Worm (Caenorhabditis elegans) whole organism, L1 larva: Measurements from ENCODE around the gene fbxb-107.

Source experiments
- C04F5.9 ChIP-seq: sonication (generic microtip); optimal IDR thresholded peaks from 2 replicates; lab custom pipeline; 2016; ENCODE audit warnings: missing genetic modification characterization, missing compliant biosample characterization
- C34B4.2 ChIP-seq: sonication (generic microtip); optimal IDR thresholded peaks from 2 replicates; lab custom pipeline; 2017; ENCODE audit warnings: mild to moderate bottlenecking, missing genetic modification characterization, missing compliant biosample characterization
- F16B12.6 ChIP-seq: fragments of 150-350 bp; optimal IDR thresholded peaks from 2 replicates; lab custom pipeline; 2014; ENCODE audit warnings: missing biosample characterization, missing genetic modification characterization
- aha-1 ChIP-seq: fragments of 150-350 bp; optimal IDR thresholded peaks from 2 replicates; lab custom pipeline; 2014; ENCODE audit warnings: missing biosample characterization, missing genetic modification characterization
- aly-2 ChIP-seq: fragments of 150-350 bp; optimal IDR thresholded peaks from 2 replicates; lab custom pipeline; 2014; ENCODE audit warnings: missing biosample characterization, missing genetic modification characterization
- ama-1 ChIP-seq: fragments of 150-350 bp; optimal IDR thresholded peaks from 2 replicates; lab custom pipeline; 2014
- ceh-8 ChIP-seq: fragments of 200-800 bp; sonication (Bioruptor generic); optimal IDR thresholded peaks from 2 replicates; lab custom pipeline; 2018; ENCODE audit warnings: mild to moderate bottlenecking, missing genetic modification characterization, moderate library complexity, missing compliant biosample characterization
- ces-1 ChIP-seq: fragments of 150-350 bp; optimal IDR thresholded peaks from 2 replicates; lab custom pipeline; 2014; ENCODE audit warnings: missing biosample characterization, missing genetic modification reagents, missing genetic modification characterization
- efl-3 ChIP-seq: fragments of 200-800 bp; sonication (Bioruptor generic); optimal IDR thresholded peaks from 2 replicates; lab custom pipeline; 2018; ENCODE audit warnings: mild to moderate bottlenecking, missing genetic modification characterization, missing compliant biosample characterization
- ets-5 ChIP-seq: fragments of 200-800 bp; sonication (Bioruptor generic); IDR thresholded peaks from 2 replicates; pipeline ENCODE4 v1.3.6; 2022; ENCODE audit warnings: missing genetic modification characterization, missing compliant biosample characterization
- fkh-10 ChIP-seq: sonication (generic microtip); optimal IDR thresholded peaks from 2 replicates; lab custom pipeline; 2017; ENCODE audit warnings: missing biosample characterization, missing genetic modification reagents, missing genetic modification characterization
- fkh-4 ChIP-seq: sonication (generic microtip); optimal IDR thresholded peaks from 2 replicates; lab custom pipeline; 2016; ENCODE audit warnings: missing compliant biosample characterization, missing genetic modification characterization, borderline replicate concordance
- fos-1 ChIP-seq: fragments of 150-350 bp; optimal IDR thresholded peaks from 2 replicates; lab custom pipeline; 2014; ENCODE audit warnings: missing biosample characterization, missing genetic modification characterization
- grh-1 ChIP-seq: fragments of 200-800 bp; sonication (Bioruptor generic); IDR thresholded peaks from 2 replicates; pipeline ENCODE4 v1.3.6; 2022; ENCODE audit warnings: missing genetic modification reagents, missing genetic modification characterization, missing compliant biosample characterization
- hlh-17 ChIP-seq: fragments of 200-800 bp; sonication (Bioruptor generic); optimal IDR thresholded peaks from 2 replicates; lab custom pipeline; 2018; ENCODE audit warnings: missing genetic modification characterization, mild to moderate bottlenecking, missing compliant biosample characterization, moderate library complexity, borderline replicate concordance
- hlh-4 ChIP-seq: sonication (generic microtip); optimal IDR thresholded peaks from 2 replicates; lab custom pipeline; 2016; ENCODE audit warnings: mild to moderate bottlenecking, missing genetic modification characterization, missing compliant biosample characterization
- hpl-2 ChIP-seq: fragments of 150-350 bp; optimal IDR thresholded peaks from 2 replicates; lab custom pipeline; 2014; ENCODE audit warnings: missing biosample characterization, missing genetic modification reagents, missing genetic modification characterization
- irx-1 ChIP-seq: sonication (generic microtip); optimal IDR thresholded peaks from 2 replicates; lab custom pipeline; 2016; ENCODE audit warnings: missing genetic modification characterization, missing compliant biosample characterization
- jun-1 ChIP-seq: fragments of 150-350 bp; optimal IDR thresholded peaks from 2 replicates; lab custom pipeline; 2014; ENCODE audit warnings: missing biosample characterization, missing genetic modification reagents, missing genetic modification characterization
- lin-15B ChIP-seq: fragments of 150-350 bp; sonication (generic microtip); optimal IDR thresholded peaks from 3 replicates; lab custom pipeline; 2014; ENCODE audit warnings: missing biosample characterization, missing genetic modification characterization
- lin-35 ChIP-seq, 2 experiments: fragments of 150-350 bp; optimal IDR thresholded peaks; 2 replicates each; lab custom pipeline; 2014; ENCODE audit warnings: missing biosample characterization in 2 of 2, missing genetic modification characterization in 2 of 2, missing genetic modification reagents in 2 of 2
- lin-39 ChIP-seq: fragments of 150-350 bp; optimal IDR thresholded peaks from 2 replicates; lab custom pipeline; 2014; ENCODE audit warnings: missing biosample characterization, missing genetic modification reagents, missing genetic modification characterization
- lir-3 ChIP-seq: sonication (generic microtip); optimal IDR thresholded peaks from 2 replicates; lab custom pipeline; 2016; ENCODE audit warnings: mild to moderate bottlenecking, missing genetic modification characterization, moderate library complexity, missing compliant biosample characterization; ENCODE audit not compliant: poor library complexity
- lsy-2 ChIP-seq, 2 experiments: fragments of 150-350 bp; optimal IDR thresholded peaks; 2 replicates each; lab custom pipeline; 2014; ENCODE audit warnings: missing biosample characterization in 2 of 2, missing genetic modification characterization in 2 of 2
- mef-2 ChIP-seq: fragments of 150-350 bp; optimal IDR thresholded peaks from 2 replicates; lab custom pipeline; 2014; ENCODE audit warnings: missing biosample characterization, missing genetic modification characterization
- mep-1 ChIP-seq: fragments of 150-350 bp; optimal IDR thresholded peaks from 2 replicates; lab custom pipeline; 2014; ENCODE audit warnings: missing biosample characterization, missing genetic modification characterization
- nhr-11 ChIP-seq: fragments of 150-350 bp; optimal IDR thresholded peaks from 2 replicates; lab custom pipeline; 2014; ENCODE audit warnings: missing biosample characterization, missing genetic modification characterization
- nhr-20 ChIP-seq: sonication (generic microtip); optimal IDR thresholded peaks from 2 replicates; lab custom pipeline; 2016; ENCODE audit warnings: mild to moderate bottlenecking, missing genetic modification characterization, missing compliant biosample characterization
- nhr-28 ChIP-seq: fragments of 150-350 bp; optimal IDR thresholded peaks from 2 replicates; lab custom pipeline; 2014; ENCODE audit warnings: missing biosample characterization, missing genetic modification characterization
- nhr-47 ChIP-seq: sonication (generic microtip); optimal IDR thresholded peaks from 2 replicates; lab custom pipeline; 2016; ENCODE audit warnings: mild to moderate bottlenecking, missing genetic modification characterization, moderate library complexity, missing compliant biosample characterization
- nhr-76 ChIP-seq: sonication (generic microtip); optimal IDR thresholded peaks from 2 replicates; lab custom pipeline; 2017; ENCODE audit warnings: missing biosample characterization, missing genetic modification characterization
- nhr-77 ChIP-seq: fragments of 150-350 bp; optimal IDR thresholded peaks from 2 replicates; lab custom pipeline; 2014; ENCODE audit warnings: missing biosample characterization, missing genetic modification characterization
- nhr-85 ChIP-seq: sonication (generic microtip); peaks from one replicate; lab custom pipeline; 2016; ENCODE audit warnings: missing genetic modification characterization, inconsistent platforms, missing compliant biosample characterization
- snu-23 ChIP-seq: sonication (generic microtip); optimal IDR thresholded peaks from 2 replicates; lab custom pipeline; 2016; ENCODE audit warnings: missing genetic modification characterization, missing compliant biosample characterization
- sox-4 ChIP-seq: sonication (generic microtip); optimal IDR thresholded peaks from 2 replicates; lab custom pipeline; 2016; ENCODE audit warnings: missing genetic modification characterization, missing compliant biosample characterization
- sptf-1 ChIP-seq: fragments of 150-350 bp; optimal IDR thresholded peaks from 2 replicates; lab custom pipeline; 2014; ENCODE audit warnings: missing biosample characterization, missing genetic modification characterization
- sup-37 ChIP-seq: fragments of 200-800 bp; sonication (Bioruptor generic); optimal IDR thresholded peaks from 2 replicates; lab custom pipeline; 2018; ENCODE audit warnings: mild to moderate bottlenecking, missing genetic modification characterization, missing compliant biosample characterization
- swsn-7 ChIP-seq: sonication (generic microtip); optimal IDR thresholded peaks from 2 replicates; lab custom pipeline; 2016; ENCODE audit warnings: missing genetic modification characterization, missing compliant biosample characterization
- tbx-2 ChIP-seq: sonication (generic microtip); optimal IDR thresholded peaks from 2 replicates; lab custom pipeline; 2016; ENCODE audit warnings: missing genetic modification characterization, missing compliant biosample characterization
- tlp-1 ChIP-seq: fragments of 150-350 bp; optimal IDR thresholded peaks from 2 replicates; lab custom pipeline; 2014; ENCODE audit warnings: missing biosample characterization, missing genetic modification characterization
- unc-30 ChIP-seq: sonication (generic microtip); optimal IDR thresholded peaks from 2 replicates; lab custom pipeline; 2017; ENCODE audit warnings: missing biosample characterization, missing genetic modification characterization
- unc-62 ChIP-seq: fragments of 150-350 bp; optimal IDR thresholded peaks from 2 replicates; lab custom pipeline; 2014; ENCODE audit warnings: missing biosample characterization, missing genetic modification reagents, missing genetic modification characterization
- unc-86 ChIP-seq: sonication (generic microtip); optimal IDR thresholded peaks from 2 replicates; lab custom pipeline; 2016; ENCODE audit warnings: missing genetic modification characterization, missing compliant biosample characterization
- vab-15 ChIP-seq: sonication (generic microtip); optimal IDR thresholded peaks from 2 replicates; lab custom pipeline; 2017; ENCODE audit warnings: missing genotype, mild to moderate bottlenecking, missing genetic modification characterization, missing compliant biosample characterization
- xbp-1 ChIP-seq: sonication (generic microtip); optimal IDR thresholded peaks from 2 replicates; lab custom pipeline; 2016; ENCODE audit warnings: missing genetic modification characterization, missing compliant biosample characterization
- zag-1 ChIP-seq: fragments of 150-350 bp; optimal IDR thresholded peaks from 2 replicates; lab custom pipeline; 2014; ENCODE audit warnings: missing biosample characterization, missing genetic modification characterization
- ztf-11 ChIP-seq, 2 experiments: sonication (generic microtip); optimal IDR thresholded peaks; 2 replicates each; lab custom pipeline; 2016 to 2017; ENCODE audit warnings: missing genetic modification characterization in 2 of 2, missing biosample characterization in 1 of 2, missing compliant biosample characterization in 1 of 2
- ztf-4 ChIP-seq: fragments of 150-350 bp; optimal IDR thresholded peaks from 2 replicates; lab custom pipeline; 2014; ENCODE audit warnings: missing biosample characterization, missing genetic modification characterization

fbxb-107 gene

ce11 chrII:2752536-2752935, 6.0 kb upstream of the fbxb-107 start, which contains the start of gene F29A7.6 (continued):
- no peak for TF ChIP-seq hlh-17
- 0 out of 2 replicates have a peak, but pooled peaks have one; percentile 19 for TF ChIP-seq grh-1 (GFP tag; lab: Robert Waterston, UW)
- TF ChIP-seq snu-23 (GFP tag; lab: Kevin White, UChicago), result peak; percentile 63
- peak in 1 of 2 experiments; percentile 83 for TF ChIP-seq ztf-11 (tag; optimal IDR thresholded peaks at IDR 0.05; lab: Kevin White, UChicago)
- peak; percentile 67 for TF ChIP-seq xbp-1
- peak; percentile 66 for TF ChIP-seq nhr-20 (tag; lab: Kevin White, UChicago)
- peak; percentile 41 for TF ChIP-seq unc-86 (tag; lab: Kevin White, UChicago)
- TF ChIP-seq nhr-28 (tag; lab: Kevin White, UChicago), result no peak
- TF ChIP-seq fkh-10 (GFP tag; lab: Kevin White, UChicago), result no peak
- peak; percentile 20 for TF ChIP-seq C04F5.9 (tag; lab: Kevin White, UChicago)
- TF ChIP-seq ces-1 (GFP tag; lab: Kevin White, UChicago), result no peak
- peak; percentile 2 for TF ChIP-seq lin-39 (tag; lab: Kevin White, UChicago)
- peak; percentile 60 for TF ChIP-seq lin-15B (tag; lab: Kevin White, UChicago)
- no peak for TF ChIP-seq aha-1 (tag; lab: Kevin White, UChicago)
- TF ChIP-seq mef-2 (tag; lab: Kevin White, UChicago), result no peak
- no peak for TF ChIP-seq sup-37 (GFP tag; lab: Kevin White, UChicago)
- no peak for TF ChIP-seq nhr-11 (tag; lab: Kevin White, UChicago)
- peak; percentile 65 for TF ChIP-seq sox-4 (tag; lab: Kevin White, UChicago)
- TF ChIP-seq irx-1 (tag; lab: Kevin White, UChicago), result peak; percentile 78
- no peak for TF ChIP-seq lir-3 (tag; lab: Kevin White, UChicago)
- peak; percentile 78 for TF ChIP-seq tbx-2
- TF ChIP-seq ets-5 (GFP tag; lab: Robert Waterston, UW), result no peak
- no peak for TF ChIP-seq aly-2 (tag; lab: Kevin White, UChicago)
- peak; percentile 25 for TF ChIP-seq F16B12.6 (tag; lab: Kevin White, UChicago)
- no peak for TF ChIP-seq mep-1 (tag; lab: Kevin White, UChicago)
- peak; percentile 81 for TF ChIP-seq nhr-47 (tag; lab: Kevin White, UChicago)
- TF ChIP-seq efl-3 (GFP tag; lab: Kevin White, UChicago), result no peak
- TF ChIP-seq hlh-4 (tag; lab: Kevin White, UChicago), result no peak
- TF ChIP-seq fkh-4 (tag; lab: Kevin White, UChicago), result peak; percentile 81
- no peak for TF ChIP-seq ceh-8 (GFP tag; lab: Kevin White, UChicago)
- TF ChIP-seq hpl-2 (GFP tag; lab: Kevin White, UChicago), result no peak
- TF ChIP-seq C34B4.2 (tag; lab: Kevin White, UChicago), result no peak
- no peak for TF ChIP-seq fos-1 (tag; lab: Kevin White, UChicago)
- no peak for TF ChIP-seq tlp-1 (tag; lab: Kevin White, UChicago)
- peak; percentile 53 to 63 for TF ChIP-seq lin-35 (GFP tag; optimal IDR thresholded peaks at IDR 0.05; lab: Kevin White, UChicago)
- no peak for TF ChIP-seq unc-30 (tag; lab: Kevin White, UChicago)
- no peak for TF ChIP-seq zag-1 (tag; lab: Kevin White, UChicago)
- TF ChIP-seq vab-15 (tag; lab: Kevin White, UChicago), result no peak
- peak; percentile 67 for TF ChIP-seq swsn-7
- TF ChIP-seq ama-1 (lab: Kevin White, UChicago), result no peak

- no peak for TF ChIP-seq jun-1 (tag; lab: Kevin White, UChicago)
- no peak for TF ChIP-seq aly-2 (tag; lab: Kevin White, UChicago)
- TF ChIP-seq mep-1 (tag; lab: Kevin White, UChicago), result no peak
- no peak for TF ChIP-seq nhr-85 (tag; lab: Kevin White, UChicago)
- no peak for TF ChIP-seq sup-37 (GFP tag; lab: Kevin White, UChicago)
- TF ChIP-seq unc-62 (GFP tag; lab: Kevin White, UChicago), result no peak
- TF ChIP-seq lin-39 (tag; lab: Kevin White, UChicago), result no peak
- no peak for TF ChIP-seq zag-1 (tag; lab: Kevin White, UChicago)
- no peak for TF ChIP-seq nhr-76 (tag; lab: Kevin White, UChicago)
- TF ChIP-seq lsy-2 (tag; optimal IDR thresholded peaks at IDR 0.05; lab: Kevin White, UChicago), result no peak
- no peak for TF ChIP-seq irx-1 (tag; lab: Kevin White, UChicago)
- TF ChIP-seq nhr-20 (tag; lab: Kevin White, UChicago), result no peak
- TF ChIP-seq ets-5 (GFP tag; lab: Robert Waterston, UW), result no peak
- no peak for TF ChIP-seq nhr-47 (tag; lab: Kevin White, UChicago)
- TF ChIP-seq hpl-2 (GFP tag; lab: Kevin White, UChicago), result no peak
- no peak for TF ChIP-seq sptf-1
- no peak for TF ChIP-seq ztf-4
- no peak for TF ChIP-seq nhr-77 (tag; lab: Kevin White, UChicago)
Observed at ce11 chrII:2752999-2753398, 5.6 kb upstream of the fbxb-107 start, which contains the start of gene F29A7.3. Gene F29A7.3 (plus strand): TSS chrII:2753299.
